Worm (Caenorhabditis elegans) whole organism, young adult: ENCODE results near the gene ins-16.

Experiments
- F33H1.4 ChIP-seq: fragments of 200-800 bp; sonication (Bioruptor generic); IDR thresholded peaks from 2 replicates; pipeline ENCODE4 v1.3.6; 2022; ENCODE audit warnings: missing genetic modification reagents, missing genetic modification characterization, missing compliant biosample characterization
- F39B2.1 ChIP-seq: fragments of 200-800 bp; sonication (Bioruptor generic); IDR thresholded peaks from 2 replicates; pipeline ENCODE4 v1.3.6; 2022; ENCODE audit warnings: missing genetic modification reagents, missing genetic modification characterization, missing compliant biosample characterization
- K12H6.12 ChIP-seq: fragments of 200-800 bp; sonication (Bioruptor generic); optimal IDR thresholded peaks from 2 replicates; lab custom pipeline; 2018; ENCODE audit warnings: mild to moderate bottlenecking, missing genetic modification characterization, missing compliant biosample characterization
- Y67H2A.10 ChIP-seq: fragments of 200-800 bp; sonication (Bioruptor generic); conservative IDR thresholded peaks from 2 replicates; pipeline ENCODE4 v1.3.6; 2022; ENCODE audit warnings: missing genetic modification reagents, missing genetic modification characterization, missing compliant biosample characterization
- aptf-2 ChIP-seq: fragments of 200-800 bp; sonication (Bioruptor generic); conservative IDR thresholded peaks from 2 replicates; pipeline ENCODE4 v1.3.6; 2022; ENCODE audit warnings: missing genetic modification reagents, missing genetic modification characterization, missing compliant biosample characterization
- atf-7 ChIP-seq: sonication (generic microtip); optimal IDR thresholded peaks from 2 replicates; lab custom pipeline; 2017; ENCODE audit warnings: mild to moderate bottlenecking, missing genetic modification characterization, missing compliant biosample characterization
- attf-5 ChIP-seq: fragments of 200-800 bp; sonication (Bioruptor generic); optimal IDR thresholded peaks from 2 replicates; lab custom pipeline; 2018; ENCODE audit warnings: mild to moderate bottlenecking, missing genetic modification characterization, missing compliant biosample characterization
- attf-6 ChIP-seq: fragments of 200-800 bp; sonication (Bioruptor generic); IDR thresholded peaks from 2 replicates; pipeline ENCODE4 v1.3.6; 2022; ENCODE audit warnings: missing genetic modification reagents, missing genetic modification characterization, missing compliant biosample characterization
- bed-2 ChIP-seq: fragments of 200-800 bp; sonication (Bioruptor generic); IDR thresholded peaks from 2 replicates; pipeline ENCODE4 v1.3.6; 2022; ENCODE audit warnings: missing genetic modification reagents, missing genetic modification characterization, missing compliant biosample characterization
- ccch-3 ChIP-seq: fragments of 200-800 bp; sonication (Bioruptor generic); optimal IDR thresholded peaks from 2 replicates; lab custom pipeline; 2018; ENCODE audit warnings: mild to moderate bottlenecking, missing genetic modification characterization, missing compliant biosample characterization
- ceh-100 ChIP-seq: fragments of 200-800 bp; sonication (Bioruptor generic); IDR thresholded peaks from 2 replicates; pipeline ENCODE4 v1.3.6; 2022; ENCODE audit warnings: missing genetic modification reagents, missing genetic modification characterization, missing compliant biosample characterization
- ceh-27 ChIP-seq: fragments of 200-800 bp; sonication (Bioruptor generic); optimal IDR thresholded peaks from 2 replicates; lab custom pipeline; 2018; ENCODE audit warnings: mild to moderate bottlenecking, missing genetic modification characterization, moderate library complexity, missing compliant biosample characterization
- ceh-79 ChIP-seq: sonication (generic microtip); optimal IDR thresholded peaks from 2 replicates; lab custom pipeline; 2017; ENCODE audit warnings: mild to moderate bottlenecking, missing genetic modification characterization, missing compliant biosample characterization
- ceh-91 ChIP-seq: fragments of 200-800 bp; sonication (Bioruptor generic); IDR thresholded peaks from 2 replicates; pipeline ENCODE4 v1.3.6; 2022; ENCODE audit warnings: missing genetic modification reagents, missing genetic modification characterization, missing compliant biosample characterization
- chd-7 ChIP-seq: sonication (generic microtip); optimal IDR thresholded peaks from 2 replicates; lab custom pipeline; 2016; ENCODE audit warnings: mild to moderate bottlenecking, missing genetic modification characterization, moderate library complexity, missing compliant biosample characterization
- die-1 ChIP-seq: sonication (generic microtip); optimal IDR thresholded peaks from 2 replicates; lab custom pipeline; 2016; ENCODE audit warnings: missing genotype, mild to moderate bottlenecking, missing genetic modification characterization, missing compliant biosample characterization
- dox-1 ChIP-seq: fragments of 200-800 bp; sonication (Bioruptor generic); IDR thresholded peaks from 2 replicates; pipeline ENCODE4 v1.3.6; 2022; ENCODE audit warnings: missing genetic modification reagents, missing genetic modification characterization, missing compliant biosample characterization
- ekl-4 ChIP-seq: fragments of 200-800 bp; sonication (Bioruptor generic); IDR thresholded peaks from 2 replicates; pipeline ENCODE4 v1.3.6; 2022; ENCODE audit warnings: missing genetic modification reagents, missing genetic modification characterization, missing compliant biosample characterization
- hlh-12 ChIP-seq: sonication (generic microtip); optimal IDR thresholded peaks from 2 replicates; lab custom pipeline; 2016; ENCODE audit warnings: missing genetic modification characterization, missing compliant biosample characterization
- hlh-26 ChIP-seq: fragments of 200-800 bp; sonication (Bioruptor generic); conservative IDR thresholded peaks from 2 replicates; pipeline ENCODE4 v1.3.6; 2022; ENCODE audit warnings: missing genetic modification reagents, missing genetic modification characterization, missing compliant biosample characterization
- hmg-1.2 ChIP-seq: fragments of 200-800 bp; sonication (Bioruptor generic); IDR thresholded peaks from 2 replicates; pipeline ENCODE4 v1.3.6; 2022; ENCODE audit warnings: missing genetic modification reagents, missing genetic modification characterization, missing compliant biosample characterization
- lin-35 ChIP-seq, 3 experiments: fragments of 150-350 bp in 2 of 3; sonication (generic microtip) in 1 of 3; optimal IDR thresholded peaks; 2 replicates each; lab custom pipeline; 2014 to 2018; ENCODE audit warnings: missing biosample characterization in 3 of 3, missing genetic modification characterization in 3 of 3, missing genetic modification reagents in 3 of 3
- lin-40 ChIP-seq: sonication (generic microtip); optimal IDR thresholded peaks from 2 replicates; lab custom pipeline; 2016; ENCODE audit warnings: missing genetic modification characterization, mild to moderate bottlenecking, missing compliant biosample characterization, missing genotype, missing genetic modification reagents
- lin-54 ChIP-seq: fragments of 200-800 bp; sonication (Bioruptor generic); optimal IDR thresholded peaks from 2 replicates; lab custom pipeline; 2018; ENCODE audit warnings: mild to moderate bottlenecking, missing genetic modification characterization, missing compliant biosample characterization
- lsl-1 ChIP-seq: fragments of 200-800 bp; sonication (Bioruptor generic); optimal IDR thresholded peaks from 2 replicates; lab custom pipeline; 2018; ENCODE audit warnings: mild to moderate bottlenecking, missing genetic modification characterization, moderate library complexity, missing compliant biosample characterization
- madf-10 ChIP-seq: sonication (generic microtip); optimal IDR thresholded peaks from 2 replicates; lab custom pipeline; 2016; ENCODE audit warnings: mild to moderate bottlenecking, missing genetic modification characterization, missing compliant biosample characterization
- madf-6 ChIP-seq: fragments of 200-800 bp; sonication (Bioruptor generic); IDR thresholded peaks from 2 replicates; pipeline ENCODE4 v1.3.6; 2022; ENCODE audit warnings: missing genetic modification reagents, missing genetic modification characterization, missing compliant biosample characterization
- madf-8 ChIP-seq: fragments of 200-800 bp; sonication (Bioruptor generic); conservative IDR thresholded peaks from 2 replicates; pipeline ENCODE4 v1.3.6; 2022; ENCODE audit warnings: missing genetic modification reagents, missing genetic modification characterization, missing compliant biosample characterization
- mes-4 ChIP-seq: sonication (generic microtip); optimal IDR thresholded peaks from 2 replicates; lab custom pipeline; 2016; ENCODE audit warnings: missing genotype, missing genetic modification characterization, missing compliant biosample characterization
- nhr-27 ChIP-seq: fragments of 200-800 bp; sonication (Bioruptor generic); optimal IDR thresholded peaks from 2 replicates; lab custom pipeline; 2018; ENCODE audit warnings: mild to moderate bottlenecking, missing genetic modification characterization, moderate library complexity, missing compliant biosample characterization
- nhr-80 ChIP-seq: sonication (generic microtip); optimal IDR thresholded peaks from 2 replicates; lab custom pipeline; 2016; ENCODE audit warnings: missing genetic modification characterization, missing compliant biosample characterization
- nhr-90 ChIP-seq: sonication (generic microtip); optimal IDR thresholded peaks from 2 replicates; lab custom pipeline; 2016; ENCODE audit warnings: missing genotype, mild to moderate bottlenecking, missing genetic modification characterization, missing compliant biosample characterization
- pbrm-1 ChIP-seq: fragments of 200-800 bp; sonication (Bioruptor generic); IDR thresholded peaks from 2 replicates; pipeline ENCODE4 v1.3.6; 2022; ENCODE audit warnings: missing genetic modification reagents, missing genetic modification characterization, missing compliant biosample characterization
- rec-8 ChIP-seq, 2 experiments: sonication (generic microtip); optimal IDR thresholded peaks; 2 replicates each; lab custom pipeline; 2016; ENCODE audit warnings: mild to moderate bottlenecking in 2 of 2, missing genetic modification characterization in 2 of 2, missing genetic modification reagents in 2 of 2, missing genotype in 2 of 2, missing biosample characterization in 1 of 2, missing compliant biosample characterization in 1 of 2, moderate library complexity in 1 of 2
- repo-1 ChIP-seq: sonication (generic microtip); optimal IDR thresholded peaks from 2 replicates; lab custom pipeline; 2017; ENCODE audit warnings: mild to moderate bottlenecking, missing genetic modification characterization, missing compliant biosample characterization
- sdz-38 ChIP-seq: sonication (generic microtip); optimal IDR thresholded peaks from 2 replicates; lab custom pipeline; 2016; ENCODE audit warnings: missing genotype, missing genetic modification characterization, missing compliant biosample characterization
- snpc-1.1 ChIP-seq: sonication (generic microtip); optimal IDR thresholded peaks from 2 replicates; lab custom pipeline; 2017; ENCODE audit warnings: missing genetic modification characterization, mild to moderate bottlenecking, missing compliant biosample characterization, antibody characterized with exemption, moderate library complexity, missing genotype, missing genetic modification reagents; ENCODE audit not compliant: insufficient read depth
- snpc-4 ChIP-seq, 5 experiments: fragments of 150-350 bp in 1 of 5; sonication (generic microtip) in 4 of 5; optimal IDR thresholded peaks; 2 replicates each; lab custom pipeline; 2014 to 2018; ENCODE audit warnings: missing genetic modification characterization in 5 of 5, missing biosample characterization in 3 of 5, antibody characterized with exemption in 2 of 5, mild to moderate bottlenecking in 2 of 5, missing compliant biosample characterization in 2 of 5, missing genotype in 2 of 5, moderate library complexity in 2 of 5, missing genetic modification reagents in 1 of 5
- sptf-2 ChIP-seq: fragments of 200-800 bp; sonication (Bioruptor generic); optimal IDR thresholded peaks from 2 replicates; lab custom pipeline; 2018; ENCODE audit warnings: mild to moderate bottlenecking, missing genetic modification characterization, missing compliant biosample characterization
- tbp1 ChIP-seq: fragments of 200-800 bp; sonication (Bioruptor generic); optimal IDR thresholded peaks from 2 replicates; lab custom pipeline; 2018; ENCODE audit warnings: mild to moderate bottlenecking, missing genetic modification characterization, missing compliant biosample characterization
- tbx-9 ChIP-seq: sonication (generic microtip); optimal IDR thresholded peaks from 2 replicates; lab custom pipeline; 2016; ENCODE audit warnings: borderline replicate concordance, missing genetic modification characterization, inconsistent platforms, missing compliant biosample characterization
- xnd-1 ChIP-seq: sonication (generic microtip); optimal IDR thresholded peaks from 2 replicates; lab custom pipeline; 2016; ENCODE audit warnings: missing genotype, missing genetic modification reagents, missing genetic modification characterization, missing compliant biosample characterization
- zfh-2 ChIP-seq: fragments of 200-800 bp; sonication (Bioruptor generic); conservative IDR thresholded peaks from 2 replicates; pipeline ENCODE4 v1.3.6; 2022; ENCODE audit warnings: missing genetic modification reagents, missing genetic modification characterization, missing compliant biosample characterization
- ztf-26 ChIP-seq: sonication (generic microtip); optimal IDR thresholded peaks from 2 replicates; lab custom pipeline; 2017; ENCODE audit warnings: missing genetic modification characterization, missing compliant biosample characterization
- ztf-28 ChIP-seq: fragments of 200-800 bp; sonication (Bioruptor generic); IDR thresholded peaks from 2 replicates; pipeline ENCODE4 v1.3.6; 2022; ENCODE audit warnings: missing genetic modification reagents, missing genetic modification characterization, missing compliant biosample characterization
- ztf-3 ChIP-seq: fragments of 200-800 bp; sonication (Bioruptor generic); optimal IDR thresholded peaks from 2 replicates; lab custom pipeline; 2018; ENCODE audit warnings: mild to moderate bottlenecking, missing genetic modification characterization, missing compliant biosample characterization

Gene ins-16

ce11 chrIII:2101310-2101709 is 40.6 kb upstream of the ins-16 start:
- TF ChIP-seq ceh-91 (GFP tag; lab: Robert Waterston, UW) (peak; percentile 66; the same call in 1 of the 2 replicates), snpc-1.1 (tag; lab: Kevin White, UChicago) (no peak), lsl-1 (GFP tag; lab: Kevin White, UChicago) (peak; percentile 97), ceh-79 (tag; lab: Kevin White, UChicago) (no peak), xnd-1 (tag; lab: Kevin White, UChicago) (peak; percentile 81), madf-10 (no peak), rec-8 (tag; optimal IDR thresholded peaks at IDR 0.05; lab: Kevin White, UChicago) (no peak), madf-8 (GFP tag; lab: Robert Waterston, UW) (peak; percentile 50), madf-6 (GFP tag; lab: Robert Waterston, UW) (peak; percentile 70), tbx-9 (tag; lab: Kevin White, UChicago) (no peak), snpc-4 (GFP tag; optimal IDR thresholded peaks at IDR 0.05; lab: Kevin White, UChicago) (no peak), snpc-4 (tag; optimal IDR thresholded peaks at IDR 0.05; lab: Kevin White, UChicago) (no peak), F33H1.4 (peak; percentile 28)
- TF ChIP-seq, all 124 proteins: peak for 6

DNA sequence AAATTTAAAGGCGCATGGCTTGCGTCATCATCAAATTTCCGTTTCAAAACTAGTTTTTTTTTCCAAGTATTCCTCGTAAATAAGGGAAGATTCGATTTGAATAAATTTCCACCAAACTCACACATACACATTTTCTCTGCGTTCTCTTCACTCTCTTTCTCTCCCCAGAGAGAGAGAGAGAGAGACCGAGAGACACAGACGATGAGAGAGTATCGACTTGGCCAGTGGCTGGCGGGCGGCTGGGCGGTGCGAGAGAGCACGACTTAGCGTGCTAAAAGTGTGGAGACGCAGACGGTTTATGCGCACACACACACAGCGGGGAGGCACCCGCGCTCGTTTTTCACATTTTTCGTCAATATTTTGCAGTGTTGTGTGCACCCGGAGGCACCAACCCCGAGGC is 40.1 kb upstream of the ins-16 start:
- TF ChIP-seq sptf-2: no peak
- no peak for TF ChIP-seq F39B2.1 (GFP tag; lab: Robert Waterston, UW)
- 0 out of 2 replicates have a peak, but pooled peaks have one; percentile 36 for TF ChIP-seq bed-2 (GFP tag; lab: Robert Waterston, UW)
- no peak for TF ChIP-seq die-1 (tag; lab: Kevin White, UChicago)
- no peak for TF ChIP-seq aptf-2
- TF ChIP-seq ztf-3 (GFP tag; lab: Kevin White, UChicago): no peak
- peak; percentile 97 for TF ChIP-seq hmg-1.2 (GFP tag; lab: Robert Waterston, UW)
- TF ChIP-seq lin-40: peak; percentile 63
- TF ChIP-seq sdz-38 (tag; lab: Kevin White, UChicago): no peak
- peak; percentile 96 for TF ChIP-seq zfh-2 (GFP tag; lab: Robert Waterston, UW)
- TF ChIP-seq ekl-4 (GFP tag; lab: Robert Waterston, UW): 0 out of 2 replicates have a peak, but pooled peaks have one; percentile 31
- TF ChIP-seq hlh-26 (GFP tag; lab: Robert Waterston, UW): no peak
- TF ChIP-seq repo-1 (tag; lab: Kevin White, UChicago): no peak
- peak; percentile 47; the same call in 1 of the 2 replicates for TF ChIP-seq dox-1 (GFP tag; lab: Robert Waterston, UW)
- no peak for TF ChIP-seq ccch-3
- TF ChIP-seq ceh-100: no peak
- TF ChIP-seq attf-6 (GFP tag; lab: Robert Waterston, UW): no peak
- TF ChIP-seq mes-4: no peak
- peak in 1 of 3 experiments; percentile 15 for TF ChIP-seq lin-35 (GFP tag; optimal IDR thresholded peaks at IDR 0.05; lab: Kevin White, UChicago)
- TF ChIP-seq nhr-80 (tag; lab: Kevin White, UChicago): peak; percentile 7
- peak; percentile 80 for TF ChIP-seq attf-5 (GFP tag; lab: Kevin White, UChicago)
- no peak for TF ChIP-seq hlh-12 (tag; lab: Kevin White, UChicago)
- TF ChIP-seq nhr-90 (tag; lab: Kevin White, UChicago): no peak
- no peak; the same call in 1 of the 2 replicates for TF ChIP-seq F33H1.4
- TF ChIP-seq nhr-27: no peak
- no peak for TF ChIP-seq snpc-4 (GFP tag; optimal IDR thresholded peaks at IDR 0.05; lab: Kevin White, UChicago)
- peak in 2 of 4 experiments; percentile 9 to 33 for TF ChIP-seq snpc-4 (tag; optimal IDR thresholded peaks at IDR 0.05; lab: Kevin White, UChicago)
- peak; percentile 79 for TF ChIP-seq ceh-27 (GFP tag; lab: Kevin White, UChicago)
- no peak for TF ChIP-seq tbp1
- TF ChIP-seq Y67H2A.10: no peak
- TF ChIP-seq pbrm-1 (GFP tag; lab: Robert Waterston, UW): peak; percentile 56; the same call in 1 of the 2 replicates
- TF ChIP-seq atf-7 (tag; lab: Kevin White, UChicago): peak; percentile 16
- TF ChIP-seq lin-54: peak; percentile 2
- no peak for TF ChIP-seq ztf-28 (GFP tag; lab: Robert Waterston, UW)
- TF ChIP-seq K12H6.12 (tag; lab: Kevin White, UChicago): peak; percentile 31
- TF ChIP-seq ztf-26 (tag; lab: Kevin White, UChicago): peak; percentile 42
- peak; percentile 75 for TF ChIP-seq chd-7
